Worm (Caenorhabditis elegans) whole organism, L4 larva: ENCODE data around the gene atn-1.

Experiments
- F10B5.3 ChIP-seq: sonication (generic microtip); optimal IDR thresholded peaks from 2 replicates; lab custom pipeline; 2016; ENCODE audit warnings: mild to moderate bottlenecking, missing genetic modification characterization, missing compliant biosample characterization
- F37D6.2 ChIP-seq: sonication (generic microtip); optimal IDR thresholded peaks from 2 replicates; lab custom pipeline; 2016; ENCODE audit warnings: mild to moderate bottlenecking, missing genetic modification characterization, missing compliant biosample characterization
- T20F7.1 ChIP-seq: fragments of 200-800 bp; sonication (Bioruptor generic); optimal IDR thresholded peaks from 2 replicates; lab custom pipeline; 2018; ENCODE audit warnings: mild to moderate bottlenecking, missing genetic modification characterization, missing compliant biosample characterization
- T26A8.4 ChIP-seq: fragments of 200-800 bp; sonication (Bioruptor generic); IDR thresholded peaks from 2 replicates; pipeline ENCODE4 v1.3.6; 2022; ENCODE audit warnings: missing genetic modification characterization, missing compliant biosample characterization
- aha-1 ChIP-seq: fragments of 150-350 bp; peaks from one replicate; lab custom pipeline; 2014; ENCODE audit warnings: missing biosample characterization, missing genetic modification characterization
- attf-4 ChIP-seq: sonication (generic microtip); optimal IDR thresholded peaks from 3 replicates; lab custom pipeline; 2017; ENCODE audit warnings: missing biosample characterization, missing genetic modification characterization
- ceh-28 ChIP-seq: fragments of 150-350 bp; optimal IDR thresholded peaks from 2 replicates; lab custom pipeline; 2014; ENCODE audit warnings: missing biosample characterization, missing genetic modification reagents, missing genetic modification characterization
- ceh-44 ChIP-seq: fragments of 200-800 bp; sonication (Bioruptor generic); IDR thresholded peaks from 2 replicates; pipeline ENCODE4 v1.3.6; 2022; ENCODE audit warnings: missing genetic modification reagents, missing genetic modification characterization, missing compliant biosample characterization
- ceh-82 ChIP-seq: sonication (generic microtip); optimal IDR thresholded peaks from 2 replicates; lab custom pipeline; 2017; ENCODE audit warnings: missing biosample characterization, missing genetic modification characterization
- ctbp-1 ChIP-seq: fragments of 200-800 bp; sonication (Bioruptor generic); IDR thresholded peaks from 2 replicates; pipeline ENCODE4 v1.3.6; 2022; ENCODE audit warnings: missing genetic modification reagents, missing genetic modification characterization, missing compliant biosample characterization
- daf-12 ChIP-seq: fragments of 150-350 bp; optimal IDR thresholded peaks from 2 replicates; lab custom pipeline; 2014; ENCODE audit warnings: missing biosample characterization, missing genetic modification reagents, missing genetic modification characterization
- daf-16 ChIP-seq, 3 experiments: sonication (generic microtip); optimal IDR thresholded peaks; 2 replicates each; lab custom pipeline; 2016 to 2017; ENCODE audit warnings: missing genetic modification characterization in 3 of 3, missing genetic modification reagents in 3 of 3, mild to moderate bottlenecking in 2 of 3, missing compliant biosample characterization in 2 of 3, missing biosample characterization in 1 of 3, moderate library complexity in 1 of 3
- dmd-6 ChIP-seq: fragments of 200-800 bp; sonication (Bioruptor generic); IDR thresholded peaks from 2 replicates; pipeline ENCODE4 v1.3.6; 2022; ENCODE audit warnings: missing genetic modification reagents, missing genetic modification characterization, missing compliant biosample characterization
- dpl-1 ChIP-seq: fragments of 150-350 bp; optimal IDR thresholded peaks from 2 replicates; lab custom pipeline; 2014; ENCODE audit warnings: missing biosample characterization, missing genetic modification reagents, missing genetic modification characterization
- dve-1 ChIP-seq: sonication (generic microtip); optimal IDR thresholded peaks from 2 replicates; lab custom pipeline; 2017; ENCODE audit warnings: antibody characterized with exemption, mild to moderate bottlenecking, missing genetic modification characterization, missing compliant biosample characterization; ENCODE audit not compliant: insufficient read depth
- fkh-10 ChIP-seq: fragments of 150-350 bp; optimal IDR thresholded peaks from 2 replicates; lab custom pipeline; 2014; ENCODE audit warnings: missing biosample characterization, missing genetic modification reagents, missing genetic modification characterization
- gei-8 ChIP-seq: fragments of 200-800 bp; sonication (Bioruptor generic); optimal IDR thresholded peaks from 2 replicates; lab custom pipeline; 2018; ENCODE audit warnings: mild to moderate bottlenecking, missing genetic modification characterization, missing compliant biosample characterization
- hif-1 ChIP-seq, 2 experiments: sonication (generic microtip); optimal IDR thresholded peaks; 2 replicates each; lab custom pipeline; 2016 to 2017; ENCODE audit warnings: missing compliant biosample characterization in 2 of 2, missing genetic modification characterization in 2 of 2, missing genetic modification reagents in 2 of 2, missing genotype in 2 of 2, mild to moderate bottlenecking in 1 of 2
- hlh-11 ChIP-seq: fragments of 200-800 bp; sonication (Bioruptor generic); optimal IDR thresholded peaks from 2 replicates; lab custom pipeline; 2018; ENCODE audit warnings: mild to moderate bottlenecking, missing genetic modification characterization, missing compliant biosample characterization
- hlh-30 ChIP-seq: sonication (generic microtip); optimal IDR thresholded peaks from 2 replicates; lab custom pipeline; 2017; ENCODE audit warnings: antibody characterized with exemption, mild to moderate bottlenecking, missing genetic modification characterization, missing compliant biosample characterization; ENCODE audit not compliant: insufficient read depth
- lin-1 ChIP-seq: fragments of 200-800 bp; sonication (Bioruptor generic); IDR thresholded peaks from 2 replicates; pipeline ENCODE4 v1.3.6; 2022; ENCODE audit warnings: missing genetic modification reagents, missing genetic modification characterization, missing compliant biosample characterization
- lin-13 ChIP-seq: fragments of 150-350 bp; optimal IDR thresholded peaks from 2 replicates; lab custom pipeline; 2014; ENCODE audit warnings: missing biosample characterization, missing genetic modification reagents, missing genetic modification characterization
- lin-15B ChIP-seq: fragments of 150-350 bp; sonication (generic microtip); optimal IDR thresholded peaks from 3 replicates; lab custom pipeline; 2014; ENCODE audit warnings: missing biosample characterization, missing genetic modification characterization
- lin-38 ChIP-seq: fragments of 200-800 bp; sonication (Bioruptor generic); IDR thresholded peaks from 2 replicates; pipeline ENCODE4 v1.3.6; 2022; ENCODE audit warnings: missing genetic modification reagents, missing genetic modification characterization, missing compliant biosample characterization
- lsy-2 ChIP-seq, 2 experiments: fragments of 150-350 bp in 1 of 2; sonication (generic microtip) in 1 of 2; optimal IDR thresholded peaks; 2 replicates each; lab custom pipeline; 2014 to 2017; ENCODE audit warnings: missing biosample characterization in 2 of 2, missing genetic modification characterization in 2 of 2
- mdl-1 ChIP-seq, 2 experiments: fragments of 150-350 bp in 1 of 2; sonication (generic microtip) in 1 of 2; optimal IDR thresholded peaks; 2 replicates each; lab custom pipeline; 2014 to 2017; ENCODE audit warnings: missing biosample characterization in 2 of 2, missing genetic modification characterization in 2 of 2
- mep-1 ChIP-seq: fragments of 150-350 bp; sonication (generic microtip); optimal IDR thresholded peaks from 3 replicates; lab custom pipeline; 2014; ENCODE audit warnings: missing biosample characterization, missing genetic modification characterization
- mes-2 ChIP-seq: sonication (generic microtip); optimal IDR thresholded peaks from 2 replicates; lab custom pipeline; 2016; ENCODE audit warnings: missing genotype, mild to moderate bottlenecking, missing genetic modification characterization, missing compliant biosample characterization; ENCODE audit not compliant: poor library complexity, severe bottlenecking
- nhr-10 ChIP-seq: fragments of 150-350 bp; optimal IDR thresholded peaks from 2 replicates; lab custom pipeline; 2014; ENCODE audit warnings: missing biosample characterization, missing genetic modification characterization
- nhr-102 ChIP-seq: sonication (generic microtip); optimal IDR thresholded peaks from 2 replicates; lab custom pipeline; 2016; ENCODE audit warnings: mild to moderate bottlenecking, missing genetic modification characterization, moderate library complexity, missing compliant biosample characterization
- nhr-28 ChIP-seq: fragments of 150-350 bp; optimal IDR thresholded peaks from 2 replicates; lab custom pipeline; 2014; ENCODE audit warnings: missing biosample characterization, missing genetic modification characterization
- nhr-48 ChIP-seq: sonication (generic microtip); optimal IDR thresholded peaks from 2 replicates; lab custom pipeline; 2016; ENCODE audit warnings: mild to moderate bottlenecking, missing genetic modification characterization, missing compliant biosample characterization
- nhr-6 ChIP-seq: fragments of 150-350 bp; optimal IDR thresholded peaks from 2 replicates; lab custom pipeline; 2014; ENCODE audit warnings: missing biosample characterization, missing genetic modification characterization
- nhr-77 ChIP-seq: fragments of 150-350 bp; optimal IDR thresholded peaks from 2 replicates; lab custom pipeline; 2014; ENCODE audit warnings: missing biosample characterization, missing genetic modification characterization
- rbr-2 ChIP-seq: sonication (generic microtip); optimal IDR thresholded peaks from 2 replicates; lab custom pipeline; 2016; ENCODE audit warnings: missing genotype, missing genetic modification characterization, missing compliant biosample characterization
- saeg-2 ChIP-seq: fragments of 200-800 bp; sonication (Bioruptor generic); IDR thresholded peaks from 2 replicates; pipeline ENCODE4 v1.3.6; 2022; ENCODE audit warnings: missing genetic modification reagents, missing genetic modification characterization, missing compliant biosample characterization
- sdz-12 ChIP-seq: fragments of 200-800 bp; sonication (Bioruptor generic); optimal IDR thresholded peaks from 2 replicates; lab custom pipeline; 2018; ENCODE audit warnings: mild to moderate bottlenecking, missing genetic modification characterization, missing compliant biosample characterization
- spr-1 ChIP-seq: sonication (generic microtip); optimal IDR thresholded peaks from 2 replicates; lab custom pipeline; 2016; ENCODE audit warnings: mild to moderate bottlenecking, missing genetic modification characterization, missing compliant biosample characterization
- spr-3 ChIP-seq: fragments of 200-800 bp; sonication (Bioruptor generic); optimal IDR thresholded peaks from 2 replicates; lab custom pipeline; 2018; ENCODE audit warnings: mild to moderate bottlenecking, missing genetic modification characterization, missing compliant biosample characterization
- tra-1 ChIP-seq: fragments of 200-800 bp; sonication (Bioruptor generic); IDR thresholded peaks from 2 replicates; pipeline ENCODE4 v1.3.6; 2022; ENCODE audit warnings: missing genetic modification reagents, missing genetic modification characterization, missing compliant biosample characterization
- vab-7 ChIP-seq: fragments of 200-800 bp; sonication (Bioruptor generic); IDR thresholded peaks from 2 replicates; pipeline ENCODE4 v1.3.6; 2022; ENCODE audit warnings: missing genetic modification reagents, missing genetic modification characterization, missing compliant biosample characterization
- zfp-3 ChIP-seq: fragments of 200-800 bp; sonication (Bioruptor generic); conservative IDR thresholded peaks from 2 replicates; pipeline ENCODE4 v1.3.6; 2022; ENCODE audit warnings: missing genetic modification reagents, missing genetic modification characterization, missing compliant biosample characterization
- ztf-11 ChIP-seq: fragments of 150-350 bp; optimal IDR thresholded peaks from 2 replicates; lab custom pipeline; 2014; ENCODE audit warnings: missing biosample characterization, missing genetic modification characterization
- ztf-7 ChIP-seq: fragments of 150-350 bp; optimal IDR thresholded peaks from 2 replicates; lab custom pipeline; 2014; ENCODE audit warnings: missing biosample characterization, missing genetic modification characterization

atn-1 gene

ce11 chrV:12494522-12494921, 16.3 kb downstream of the atn-1 start, which contains the start of gene mrps-11:
mrps-11 (minus strand) TSS chrV:12494622.
- TF ChIP-seq ztf-11 = no peak
- no peak for TF ChIP-seq fkh-10
- no peak for TF ChIP-seq nhr-102 (tag; lab: Kevin White, UChicago)
- TF ChIP-seq ceh-82 = no peak
- TF ChIP-seq sdz-12 = no peak
- no peak for TF ChIP-seq daf-16 (GFP tag; optimal IDR thresholded peaks at IDR 0.05; lab: Kevin White, UChicago)
- no peak for TF ChIP-seq daf-16 (tag; optimal IDR thresholded peaks at IDR 0.05; lab: Kevin White, UChicago)
- TF ChIP-seq saeg-2 (GFP tag; lab: Robert Waterston, UW) = no peak
- TF ChIP-seq hif-1 (tag; optimal IDR thresholded peaks at IDR 0.05; lab: Kevin White, UChicago) = no peak
- TF ChIP-seq ceh-44 (GFP tag; lab: Robert Waterston, UW) = no peak
- TF ChIP-seq zfp-3 = no peak
- TF ChIP-seq mdl-1 (tag; optimal IDR thresholded peaks at IDR 0.05; lab: Kevin White, UChicago) = no peak
- TF ChIP-seq vab-7 (GFP tag; lab: Robert Waterston, UW) = no peak
- no peak for TF ChIP-seq T20F7.1 (GFP tag; lab: Kevin White, UChicago)

- TF ChIP-seq lin-1 (GFP tag; lab: Robert Waterston, UW) (no peak), T26A8.4 (GFP tag; lab: Robert Waterston, UW) (peak; percentile 69), gei-8 (no peak), lin-15B (tag; lab: Kevin White, UChicago) (no peak), ctbp-1 (GFP tag; lab: Robert Waterston, UW) (0 out of 2 replicates have a peak, but pooled peaks have one; percentile 52), attf-4 (no peak), tra-1 (GFP tag; lab: Robert Waterston, UW) (no peak), nhr-28 (tag; lab: Kevin White, UChicago) (peak; percentile 41), rbr-2 (tag; lab: Kevin White, UChicago) (peak; percentile 72), mes-2 (peak; percentile 89), saeg-2 (GFP tag; lab: Robert Waterston, UW) (no peak), spr-3 (no peak), fkh-10 (peak; percentile 1), hlh-11 (tag; lab: Kevin White, UChicago) (peak; percentile 56), daf-12 (tag; lab: Kevin White, UChicago) (no peak), mep-1 (peak; percentile 72), dmd-6 (GFP tag; lab: Robert Waterston, UW) (peak; percentile 63), nhr-10 (tag; lab: Kevin White, UChicago) (no peak), spr-1 (tag; lab: Kevin White, UChicago) (peak; percentile 56), lsy-2 (tag; optimal IDR thresholded peaks at IDR 0.05; lab: Kevin White, UChicago) (peak; percentile 4 to 90), dpl-1 (GFP tag; lab: Kevin White, UChicago) (peak; percentile 81), ztf-7 (tag; lab: Kevin White, UChicago) (peak; percentile 67), nhr-6 (tag; lab: Kevin White, UChicago) (peak; percentile 86), nhr-48 (peak; percentile 49), hlh-30 (tag; lab: Kevin White, UChicago) (peak; percentile 63), dve-1 (tag; lab: Kevin White, UChicago) (peak; percentile 82), nhr-102 (tag; lab: Kevin White, UChicago) (peak; percentile 67), aha-1 (tag; lab: Kevin White, UChicago) (peak; percentile 78), lin-13 (GFP tag; lab: Kevin White, UChicago) (peak; percentile 22), T20F7.1 (GFP tag; lab: Kevin White, UChicago) (peak; percentile 80), nhr-77 (tag; lab: Kevin White, UChicago) (peak; percentile 20), F37D6.2 (tag; lab: Kevin White, UChicago) (peak; percentile 48), daf-16 (GFP tag; optimal IDR thresholded peaks at IDR 0.05; lab: Kevin White, UChicago) (peak in 1 of 2 experiments; percentile 34), daf-16 (tag; optimal IDR thresholded peaks at IDR 0.05; lab: Kevin White, UChicago) (peak; percentile 26), F10B5.3 (tag; lab: Kevin White, UChicago) (peak; percentile 58), ceh-28 (peak; percentile 54), lin-38 (GFP tag; lab: Robert Waterston, UW) (peak; percentile 71)
Measured at ce11 chrV:12497725-12498263, 19.6 kb downstream of the atn-1 start, which contains the start of the genes W04D2.4 and rbm-25. W04D2.4 (minus strand) TSS chrV:12497755. rbm-25 (plus strand) TSS chrV:12498213.
